Fruit fly (Drosophila melanogaster) whole organism, embryonic: Measurements from ENCODE around the gene CG32195.

Experiments used
- C15 ChIP-seq: fragments of 200-800 bp; sonication (Bioruptor generic); IDR thresholded peaks from 3 replicates; pipeline ENCODE4 v1.3.6; 2022; ENCODE audit warnings: missing biosample characterization, missing genetic modification characterization
- CG10209 ChIP-seq: fragments of 200-800 bp; sonication (Bioruptor generic); optimal IDR thresholded peaks from 3 replicates; lab custom pipeline; 2017; ENCODE audit warnings: missing biosample characterization, mild to moderate bottlenecking, missing genetic modification characterization, missing genetic modification reagents
- CG10366 ChIP-seq: fragments of 200-800 bp; sonication (Bioruptor generic); IDR thresholded peaks from 2 replicates; pipeline ENCODE4 v1.3.6; 2022; ENCODE audit warnings: missing biosample characterization, missing genetic modification characterization
- CG11504 ChIP-seq: fragments of 200-800 bp; sonication (Bioruptor generic); optimal IDR thresholded peaks from 3 replicates; lab custom pipeline; 2019; ENCODE audit warnings: missing biosample characterization, mild to moderate bottlenecking, missing genetic modification characterization, moderate library complexity
- CG11695 ChIP-seq: fragments of 200-800 bp; sonication (Bioruptor generic); IDR thresholded peaks from 3 replicates; pipeline ENCODE4 v1.3.6; 2022; ENCODE audit warnings: missing biosample characterization, missing genetic modification characterization
- CG13424 ChIP-seq: fragments of 200-800 bp; sonication (Bioruptor generic); optimal IDR thresholded peaks from 2 replicates; lab custom pipeline; 2019; ENCODE audit warnings: missing biosample characterization, mild to moderate bottlenecking, missing genetic modification characterization, moderate library complexity
- CG14710 ChIP-seq: fragments of 200-800 bp; sonication (Bioruptor generic); optimal IDR thresholded peaks from 3 replicates; lab custom pipeline; 2019; ENCODE audit warnings: missing biosample characterization, mild to moderate bottlenecking, missing genetic modification characterization, moderate library complexity
- CG15269 ChIP-seq: fragments of 200-800 bp; sonication (Bioruptor generic); optimal IDR thresholded peaks from 2 replicates; lab custom pipeline; 2018; ENCODE audit warnings: missing biosample characterization, mild to moderate bottlenecking, missing genetic modification characterization, moderate library complexity
- CG18011 ChIP-seq: fragments of 200-800 bp; sonication (Bioruptor generic); optimal IDR thresholded peaks from 2 replicates; lab custom pipeline; 2017; ENCODE audit warnings: missing biosample characterization, missing genetic modification characterization, mild to moderate bottlenecking, moderate library complexity, missing genotype
- CG33213 ChIP-seq: fragments of 200-800 bp; sonication (Bioruptor generic); optimal IDR thresholded peaks from 3 replicates; lab custom pipeline; 2016; ENCODE audit warnings: missing biosample characterization, missing genetic modification characterization
- CG42726 ChIP-seq: fragments of 200-800 bp; sonication (Bioruptor generic); IDR thresholded peaks from 2 replicates; pipeline ENCODE4 v1.3.6; 2022; ENCODE audit warnings: missing biosample characterization, missing genetic modification characterization; ENCODE audit not compliant: partially characterized antibody
- CG5953 ChIP-seq: fragments of 200-800 bp; sonication (Bioruptor generic); IDR thresholded peaks from 2 replicates; pipeline ENCODE4 v1.3.6; 2022; ENCODE audit warnings: missing biosample characterization, missing genetic modification characterization
- CG8359 ChIP-seq: fragments of 200-800 bp; sonication (Bioruptor generic); optimal IDR thresholded peaks from 2 replicates; lab custom pipeline; 2017; ENCODE audit warnings: missing biosample characterization, mild to moderate bottlenecking, missing genetic modification characterization, borderline replicate concordance
- CG8478 ChIP-seq: fragments of >200 bp; optimal IDR thresholded peaks from 2 replicates; lab custom pipeline; 2018
- CG9932 ChIP-seq: fragments of 200-800 bp; sonication (Bioruptor generic); IDR thresholded peaks from 2 replicates; pipeline ENCODE4 v1.3.6; 2022; ENCODE audit warnings: missing biosample characterization, missing genetic modification characterization
- D19B ChIP-seq: fragments of 200-800 bp; sonication (Bioruptor generic); optimal IDR thresholded peaks from 2 replicates; lab custom pipeline; 2017; ENCODE audit warnings: missing biosample characterization, mild to moderate bottlenecking, missing genetic modification characterization
- E2f2 ChIP-seq: fragments of 200-800 bp; sonication (Bioruptor generic); IDR thresholded peaks from 2 replicates; pipeline ENCODE4 v1.3.6; 2022; ENCODE audit warnings: missing biosample characterization, missing genetic modification characterization
- Ets65A ChIP-seq: fragments of 200-800 bp; sonication (Bioruptor generic); peaks from one replicate; lab custom pipeline; 2016; ENCODE audit warnings: missing biosample characterization, missing genetic modification characterization
- Hr51 ChIP-seq, 2 experiments: fragments of 200-800 bp; sonication (Bioruptor generic); optimal IDR thresholded peaks; 2 replicates in 1 of 2; 3 replicates in 1 of 2; lab custom pipeline; 2016 to 2018; ENCODE audit warnings: missing biosample characterization in 2 of 2, missing genetic modification characterization in 2 of 2, mild to moderate bottlenecking in 1 of 2, moderate library complexity in 1 of 2
- MTF-1 ChIP-seq: fragments of 200-800 bp; sonication (Bioruptor generic); optimal IDR thresholded peaks from 2 replicates; lab custom pipeline; 2018; ENCODE audit warnings: missing biosample characterization, mild to moderate bottlenecking, missing genetic modification characterization, borderline replicate concordance
- Med ChIP-seq: fragments of 200-800 bp; sonication (Bioruptor generic); peaks from one replicate; lab custom pipeline; 2016; ENCODE audit warnings: missing biosample characterization, missing genetic modification characterization, mild to moderate bottlenecking, inconsistent platforms, moderate library complexity
- Myb ChIP-seq: fragments of 200-800 bp; sonication (Bioruptor generic); optimal IDR thresholded peaks from 2 replicates; lab custom pipeline; 2016; ENCODE audit warnings: missing biosample characterization, missing genetic modification characterization
- NK7.1 ChIP-seq: fragments of 200-800 bp; sonication (Bioruptor generic); optimal IDR thresholded peaks from 3 replicates; lab custom pipeline; 2016; ENCODE audit warnings: missing biosample characterization, missing genetic modification characterization
- Poxn ChIP-seq: fragments of 200-800 bp; sonication (Bioruptor generic); IDR thresholded peaks from 2 replicates; pipeline ENCODE4 v1.3.6; 2022; ENCODE audit warnings: missing biosample characterization, missing genetic modification characterization
- Ravus ChIP-seq: fragments of 200-800 bp; sonication (Bioruptor generic); IDR thresholded peaks from 2 replicates; pipeline ENCODE4 v1.3.6; 2022; ENCODE audit warnings: missing biosample characterization, missing genetic modification characterization
- Ssrp ChIP-seq: fragments of 200-800 bp; sonication (Bioruptor generic); optimal IDR thresholded peaks from 2 replicates; lab custom pipeline; 2018; ENCODE audit warnings: missing biosample characterization, mild to moderate bottlenecking, missing genetic modification characterization, moderate library complexity
- cad ChIP-seq: fragments of >200 bp; optimal IDR thresholded peaks from 2 replicates; lab custom pipeline; 2017; ENCODE audit warnings: missing biosample characterization, missing genetic modification characterization
- cato ChIP-seq: fragments of 200-800 bp; sonication (Bioruptor generic); optimal IDR thresholded peaks from 2 replicates; lab custom pipeline; 2016; ENCODE audit warnings: missing biosample characterization, missing genetic modification characterization, borderline replicate concordance
- ci ChIP-seq: fragments of 200-800 bp; sonication (Bioruptor generic); IDR thresholded peaks from 3 replicates; pipeline ENCODE4 v1.3.6; 2022; ENCODE audit warnings: missing biosample characterization, missing genetic modification characterization
- dmrt99B ChIP-seq: fragments of 200-800 bp; sonication (Bioruptor generic); optimal IDR thresholded peaks from 2 replicates; lab custom pipeline; 2018; ENCODE audit warnings: missing biosample characterization, mild to moderate bottlenecking, missing genetic modification characterization, moderate library complexity
- ems ChIP-seq: fragments of 200-800 bp; sonication (Bioruptor generic); optimal IDR thresholded peaks from 3 replicates; lab custom pipeline; 2016; ENCODE audit warnings: missing biosample characterization, missing genetic modification characterization
- ewg ChIP-seq: fragments of 200-800 bp; sonication (Bioruptor generic); optimal IDR thresholded peaks from 3 replicates; lab custom pipeline; 2017; ENCODE audit warnings: mild to moderate bottlenecking, missing biosample characterization, missing genetic modification reagents, missing genetic modification characterization
- gem ChIP-seq: fragments of 200-800 bp; sonication (Bioruptor generic); optimal IDR thresholded peaks from 2 replicates; lab custom pipeline; 2019; ENCODE audit warnings: missing biosample characterization, mild to moderate bottlenecking, missing genetic modification characterization, moderate library complexity
- grau ChIP-seq: fragments of 200-800 bp; optimal IDR thresholded peaks from 3 replicates; lab custom pipeline; 2019; ENCODE audit warnings: missing biosample characterization, mild to moderate bottlenecking, missing genetic modification characterization, moderate library complexity
- h ChIP-seq: fragments of >200 bp; optimal IDR thresholded peaks from 2 replicates; lab custom pipeline; 2017
- lmd ChIP-seq: fragments of 200-800 bp; sonication (Bioruptor generic); IDR thresholded peaks from 2 replicates; pipeline ENCODE4 v1.3.6; 2022; ENCODE audit warnings: missing biosample characterization, missing genetic modification characterization
- nmo ChIP-seq: fragments of 200-800 bp; sonication (Bioruptor generic); optimal IDR thresholded peaks from 2 replicates; lab custom pipeline; 2018; ENCODE audit warnings: missing biosample characterization, mild to moderate bottlenecking, missing genetic modification characterization, moderate library complexity
- onecut ChIP-seq: fragments of 200-800 bp; sonication (Bioruptor generic); IDR thresholded peaks from 2 replicates; pipeline ENCODE4 v1.3.6; 2022; ENCODE audit warnings: missing biosample characterization, missing genetic modification characterization
- pan ChIP-seq, 4 experiments: fragments of >200 bp in 3 of 4; fragments of 200-800 bp in 1 of 4; sonication (Bioruptor generic) in 1 of 4; optimal IDR thresholded peaks in 3 of 4; IDR thresholded peaks in 1 of 4; 2 replicates each; pipeline versions ENCODE4 v1.3.6 to Lab custom; 2017 to 2022; ENCODE audit warnings: missing biosample characterization in 2 of 4, missing genetic modification characterization in 2 of 4, mixed read lengths in 1 of 4
- pita ChIP-seq: fragments of 200-800 bp; sonication (Bioruptor generic); optimal IDR thresholded peaks from 2 replicates; lab custom pipeline; 2017; ENCODE audit warnings: missing biosample characterization, mild to moderate bottlenecking, missing genetic modification characterization
- pros ChIP-seq: fragments of 200-800 bp; sonication (Bioruptor generic); optimal IDR thresholded peaks from 3 replicates; lab custom pipeline; 2019; ENCODE audit warnings: missing biosample characterization, mild to moderate bottlenecking, missing genetic modification characterization, moderate library complexity
- rib ChIP-seq: fragments of 200-800 bp; sonication (Bioruptor generic); IDR thresholded peaks from 2 replicates; pipeline ENCODE4 v1.3.6; 2022; ENCODE audit warnings: missing biosample characterization, missing genetic modification characterization
- row ChIP-seq: fragments of 200-800 bp; sonication (Bioruptor generic); IDR thresholded peaks from 3 replicates; pipeline ENCODE4 v1.3.6; 2022; ENCODE audit warnings: missing biosample characterization, missing genetic modification characterization
- scrt ChIP-seq: fragments of 200-800 bp; sonication (Bioruptor generic); optimal IDR thresholded peaks from 2 replicates; lab custom pipeline; 2018; ENCODE audit warnings: missing biosample characterization, mild to moderate bottlenecking, missing genetic modification characterization, moderate library complexity
- sisA ChIP-seq: fragments of 200-800 bp; sonication (Bioruptor generic); IDR thresholded peaks from 2 replicates; pipeline ENCODE4 v1.3.6; 2022; ENCODE audit warnings: missing biosample characterization, missing genetic modification characterization
- slou ChIP-seq: fragments of 200-800 bp; sonication (Bioruptor generic); optimal IDR thresholded peaks from 3 replicates; lab custom pipeline; 2016; ENCODE audit warnings: missing biosample characterization, missing genetic modification characterization
- stc ChIP-seq: fragments of 200-800 bp; sonication (Bioruptor generic); IDR thresholded peaks from 2 replicates; pipeline ENCODE4 v1.3.6; 2022; ENCODE audit warnings: missing biosample characterization, missing genetic modification characterization
- stwl ChIP-seq: fragments of 200-800 bp; sonication (Bioruptor generic); optimal IDR thresholded peaks from 3 replicates; lab custom pipeline; 2018; ENCODE audit warnings: missing biosample characterization, mild to moderate bottlenecking, missing genetic modification characterization, moderate library complexity
- sug ChIP-seq: fragments of 200-800 bp; optimal IDR thresholded peaks from 2 replicates; lab custom pipeline; 2019; ENCODE audit warnings: missing biosample characterization, mild to moderate bottlenecking, missing genetic modification characterization, moderate library complexity
- trem ChIP-seq: fragments of 200-800 bp; optimal IDR thresholded peaks from 3 replicates; lab custom pipeline; 2019; ENCODE audit warnings: missing biosample characterization, mild to moderate bottlenecking, missing genetic modification characterization, moderate library complexity
- unc-4 ChIP-seq: fragments of 200-800 bp; sonication (Bioruptor generic); IDR thresholded peaks from 2 replicates; pipeline ENCODE4 v1.3.6; 2022; ENCODE audit warnings: missing biosample characterization, missing genetic modification characterization; ENCODE audit not compliant: partially characterized antibody

Gene CG32195

dm6 chr3L:18088027-18088426 is 24.7 kb upstream of the CG32195 start (continued):
- TF ChIP-seq CG18011, result no peak
- no peak for TF ChIP-seq cad (GFP tag; lab: Kevin White, UChicago)
- TF ChIP-seq CG9932 (GFP tag; lab: Robert Waterston, UW), result no peak
- peak; percentile 29 for TF ChIP-seq sug (tag; lab: Kevin White, UChicago)
- no peak for TF ChIP-seq CG33213
- no peak for TF ChIP-seq MTF-1 (GFP tag; lab: Kevin White, UChicago)
- TF ChIP-seq cato (GFP tag; lab: Kevin White, UChicago), result no peak
- peak; percentile 33; the same call in 1 of the 2 replicates for TF ChIP-seq E2f2 (GFP tag; lab: Robert Waterston, UW)
- no peak for TF ChIP-seq ems (GFP tag; lab: Kevin White, UChicago)
- TF ChIP-seq nmo (GFP tag; lab: Kevin White, UChicago), result peak; percentile 55
- no peak for TF ChIP-seq sisA (GFP tag; lab: Robert Waterston, UW)
- peak; percentile 15 for TF ChIP-seq CG14710
- no peak for TF ChIP-seq CG8359 (GFP tag; lab: Kevin White, UChicago)
- no peak for TF ChIP-seq unc-4 (GFP tag; lab: Robert Waterston, UW)
- TF ChIP-seq lmd, result no peak
- no peak for TF ChIP-seq CG13424
- TF ChIP-seq C15 (GFP tag; lab: Robert Waterston, UW), result no peak
- TF ChIP-seq Myb, result peak; percentile 86
- TF ChIP-seq Hr51 (GFP tag; optimal IDR thresholded peaks at IDR 0.05; lab: Kevin White, UChicago), result no peak
- no peak for TF ChIP-seq stc (GFP tag; lab: Robert Waterston, UW)
- no peak for TF ChIP-seq rib
- TF ChIP-seq CG42726, result peak; percentile 57
- no peak for TF ChIP-seq CG5953 (GFP tag; lab: Robert Waterston, UW)
- no peak for TF ChIP-seq CG11695 (GFP tag; lab: Robert Waterston, UW)

dm6 chr3L:18093875-18094274 is 18.9 kb upstream of the CG32195 start:
- TF ChIP-seq CG8478, result no peak
- TF ChIP-seq D19B (GFP tag; lab: Kevin White, UChicago), result peak; percentile 76
- peak; percentile 1 for TF ChIP-seq grau (tag; lab: Kevin White, UChicago)
- peak; percentile 12 for TF ChIP-seq gem (tag; lab: Kevin White, UChicago)
- TF ChIP-seq ewg (GFP tag; lab: Kevin White, UChicago), result no peak
- TF ChIP-seq slou (GFP tag; lab: Kevin White, UChicago), result no peak
- peak; percentile 49 for TF ChIP-seq Med (GFP tag; lab: Kevin White, UChicago)
- no peak for TF ChIP-seq pita
- no peak for TF ChIP-seq NK7.1 (GFP tag; lab: Kevin White, UChicago)
- no peak for TF ChIP-seq ci
- peak; percentile 49 for TF ChIP-seq Ets65A (GFP tag; lab: Kevin White, UChicago)
- TF ChIP-seq trem (tag; lab: Kevin White, UChicago), result no peak
- TF ChIP-seq CG10366 (GFP tag; lab: Robert Waterston, UW), result no peak
- no peak for TF ChIP-seq h (lab: Kevin White, UChicago)
- TF ChIP-seq CG11504 (tag; lab: Kevin White, UChicago), result peak; percentile 15
- TF ChIP-seq pros (GFP tag; lab: Kevin White, UChicago), result no peak
- TF ChIP-seq Poxn (GFP tag; lab: Robert Waterston, UW), result no peak
- no peak for TF ChIP-seq Ravus
- TF ChIP-seq onecut (GFP tag; lab: Robert Waterston, UW), result peak; percentile 81
- TF ChIP-seq dmrt99B (tag; lab: Kevin White, UChicago), result peak; percentile 18
- no peak for TF ChIP-seq Ssrp (tag; lab: Kevin White, UChicago)
- TF ChIP-seq CG10209 (GFP tag; lab: Kevin White, UChicago), result peak; percentile 9
- TF ChIP-seq stwl (tag; lab: Kevin White, UChicago), result peak; percentile 7
- TF ChIP-seq row (GFP tag; lab: Robert Waterston, UW), result peak; percentile 55; the same call in 2 of the 3 replicates
- TF ChIP-seq CG15269, result peak; percentile 2
- TF ChIP-seq CG11695 (GFP tag; lab: Robert Waterston, UW), result no peak
- TF ChIP-seq sug (tag; lab: Kevin White, UChicago), result no peak
- no peak for TF ChIP-seq pan (optimal IDR thresholded peaks at IDR 0.05; lab: Kevin White, UChicago)
- peak in 1 of 2 experiments; percentile 12 for TF ChIP-seq pan (GFP tag; optimal IDR thresholded peaks at IDR 0.05 in 1 of 2, IDR thresholded peaks at IDR 0.05 in 1 of 2)
- no peak for TF ChIP-seq CG13424
- TF ChIP-seq scrt (GFP tag; lab: Kevin White, UChicago), result peak; percentile 46
